Fruit fly (Drosophila melanogaster): ENCODE data around the gene CG13738.

Gene CG13738

DNA sequence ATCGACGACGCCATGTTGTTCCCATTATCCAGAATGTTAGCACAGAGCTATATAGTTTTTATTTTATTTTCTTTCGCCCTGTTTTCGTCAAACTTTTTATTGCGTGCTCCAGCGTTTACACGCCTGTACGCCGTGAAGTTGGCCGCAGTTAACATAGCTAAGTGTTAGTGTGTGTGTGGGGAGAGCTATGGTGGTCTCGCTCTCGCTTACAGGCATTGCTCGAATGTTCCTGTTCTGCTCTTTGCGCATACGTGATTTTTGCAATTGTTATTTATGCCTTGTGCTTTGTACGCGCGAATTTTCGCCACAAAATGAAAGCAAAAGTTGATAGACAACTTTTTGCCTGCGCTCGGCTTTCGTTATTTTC lies 30.7 kb upstream of the CG13738 start (continued):
- no peak for TF ChIP-seq slp2 (GFP tag; optimal IDR thresholded peaks at IDR 0.05)
- no peak for TF ChIP-seq CG14667 (GFP tag; IDR thresholded peaks at IDR 0.05)
- TF ChIP-seq CG33213 (GFP tag; optimal IDR thresholded peaks at IDR 0.05), result peak; percentile 36
- TF ChIP-seq CG2678 (tag; optimal IDR thresholded peaks at IDR 0.05), result no peak
- no peak for TF ChIP-seq fd64A (GFP tag; optimal IDR thresholded peaks at IDR 0.05)
- no peak for TF ChIP-seq Stat92E (GFP tag; optimal IDR thresholded peaks at IDR 0.05)
- TF ChIP-seq CG9609 (GFP tag; optimal IDR thresholded peaks at IDR 0.05), result no peak
- no peak for TF ChIP-seq CG15601 (tag; optimal IDR thresholded peaks at IDR 0.05)
- TF ChIP-seq bsh (GFP tag; optimal IDR thresholded peaks at IDR 0.05), result no peak
- TF ChIP-seq maf-S (GFP tag; optimal IDR thresholded peaks at IDR 0.05), result no peak
- TF ChIP-seq row (GFP tag; IDR thresholded peaks at IDR 0.05), result no peak; the same call in 2 of the 3 replicates
- no peak for TF ChIP-seq CG17359 (tag; optimal IDR thresholded peaks at IDR 0.05)
- TF ChIP-seq br (optimal IDR thresholded peaks at IDR 0.05), result no peak
- TF ChIP-seq CG33557 (GFP tag; optimal IDR thresholded peaks at IDR 0.05), result peak; percentile 37
- TF ChIP-seq Neu2 (GFP tag; optimal IDR thresholded peaks at IDR 0.05; ENCODE audit: borderline replicate concordance), result no peak
- no peak for TF ChIP-seq Ptx1 (GFP tag; IDR thresholded peaks at IDR 0.05)
- TF ChIP-seq Oaz (GFP tag; IDR thresholded peaks at IDR 0.05), result no peak
- no peak for TF ChIP-seq CG30403 (GFP tag; optimal IDR thresholded peaks at IDR 0.05)
- peak; percentile 25 for TF ChIP-seq CG13123 (GFP tag; optimal IDR thresholded peaks at IDR 0.05)
- no peak for TF ChIP-seq Dref (GFP tag; IDR thresholded peaks at IDR 0.05)
- no peak for TF ChIP-seq cato (GFP tag; optimal IDR thresholded peaks at IDR 0.05; ENCODE audit: borderline replicate concordance)
- no peak for TF ChIP-seq jigr1 (GFP tag; IDR thresholded peaks at IDR 0.05)
- no peak for TF ChIP-seq CG32532 (GFP tag; IDR thresholded peaks at IDR 0.05)
- TF ChIP-seq zen (tag; optimal IDR thresholded peaks at IDR 0.05), result no peak
- TF ChIP-seq CG4854 (GFP tag; optimal IDR thresholded peaks at IDR 0.05), result no peak
- peak; percentile 41 for TF ChIP-seq CG1233 (GFP tag; optimal IDR thresholded peaks at IDR 0.05)
- TF ChIP-seq hbn (GFP tag; IDR thresholded peaks at IDR 0.05; ENCODE audit: partially characterized antibody), result no peak
- peak; percentile 15; the same call in 1 of the 2 replicates for TF ChIP-seq amos (GFP tag; IDR thresholded peaks at IDR 0.05; ENCODE audit: partially characterized antibody)
- 0 out of 3 replicates have a peak, but pooled peaks have one; percentile 54 for TF ChIP-seq CG17361 (GFP tag; IDR thresholded peaks at IDR 0.05)
- TF ChIP-seq PHDP (tag; optimal IDR thresholded peaks at IDR 0.05), result peak; percentile 35
- peak; percentile 50 for TF ChIP-seq kah (GFP tag; optimal IDR thresholded peaks at IDR 0.05)
- no peak for TF ChIP-seq D (optimal IDR thresholded peaks at IDR 0.05)
- no peak for TF ChIP-seq D (GFP tag; optimal IDR thresholded peaks at IDR 0.05)
- peak; percentile 98 for TF ChIP-seq rib (GFP tag; IDR thresholded peaks at IDR 0.05)
- no peak for TF ChIP-seq Elba2 (GFP tag; optimal IDR thresholded peaks at IDR 0.05)
- TF ChIP-seq sc (optimal IDR thresholded peaks at IDR 0.05), result no peak
- TF ChIP-seq sc (GFP tag; optimal IDR thresholded peaks at IDR 0.05), result no peak
- TF ChIP-seq CG12299 (tag; optimal IDR thresholded peaks at IDR 0.05), result no peak
- peak; percentile 89; the same call in 3 of the 4 replicates for TF ChIP-seq chinmo (GFP tag; IDR thresholded peaks at IDR 0.05; ENCODE audit: partially characterized antibody)
- TF ChIP-seq YL-1 (GFP tag; optimal IDR thresholded peaks at IDR 0.05), result peak; percentile 92
- no peak for TF ChIP-seq dati (GFP tag; IDR thresholded peaks at IDR 0.05)
- no peak for TF ChIP-seq bab2 (GFP tag; optimal IDR thresholded peaks at IDR 0.05)
- no peak for TF ChIP-seq CG12236 (GFP tag; optimal IDR thresholded peaks at IDR 0.05)
- peak; percentile 22; the same call in 1 of the 2 replicates for TF ChIP-seq onecut (GFP tag; IDR thresholded peaks at IDR 0.05)
- no peak for TF ChIP-seq ase (GFP tag; IDR thresholded peaks at IDR 0.05)
- TF ChIP-seq NC2β (GFP tag; optimal IDR thresholded peaks at IDR 0.05), result peak; percentile 30
- peak; percentile 86 for TF ChIP-seq CG1832 (GFP tag; optimal IDR thresholded peaks at IDR 0.05)
- no peak for TF ChIP-seq grn (GFP tag; optimal IDR thresholded peaks at IDR 0.05)
- TF ChIP-seq CG6175 (GFP tag; IDR thresholded peaks at IDR 0.05), result no peak
- peak; percentile 30 for TF ChIP-seq Blimp-1 (GFP tag; optimal IDR thresholded peaks at IDR 0.05)
- TF ChIP-seq CG18764 (GFP tag; optimal IDR thresholded peaks at IDR 0.05), result no peak
- TF ChIP-seq Fer1 (GFP tag; optimal IDR thresholded peaks at IDR 0.05), result no peak

Data from whole organism, embryonic.